Fruit fly (Drosophila melanogaster) Kc167 (cell line): ENCODE data around the gene strat.

ENCODE experiments used
- Myc ChIP-seq: fragments of >200 bp; optimal IDR thresholded peaks from 2 replicates; lab custom pipeline; 2017; ENCODE audit warnings: missing external identifiers
- Sin3A ChIP-seq: fragments of >200 bp; optimal IDR thresholded peaks from 2 replicates; lab custom pipeline; 2018; ENCODE audit warnings: missing external identifiers
- h ChIP-seq: fragments of >200 bp; optimal IDR thresholded peaks from 3 replicates; lab custom pipeline; 2018; ENCODE audit warnings: missing external identifiers
- insv ChIP-seq: fragments of >200 bp; optimal IDR thresholded peaks from 3 replicates; lab custom pipeline; 2018; ENCODE audit warnings: missing external identifiers
- psq ChIP-seq: fragments of >200 bp; optimal IDR thresholded peaks from 2 replicates; lab custom pipeline; 2017; ENCODE audit warnings: missing external identifiers
- ttk ChIP-seq: sonication (Bioruptor generic); optimal IDR thresholded peaks from 2 replicates; lab custom pipeline; 2017; ENCODE audit warnings: missing external identifiers

- TF ChIP-seq Myc (no peak), psq (no peak), Sin3A (no peak), h (lab: Kevin White, UChicago) (no peak), ttk (no peak), insv (lab: Kevin White, UChicago) (no peak)
These were observed at the start of gene strat, which contains the start of gene mtsh for dm6 chr2L:8319858-8320525.
